Fruit fly (Drosophila melanogaster): ENCODE measurements around the gene smog.
A peak's percentile ranks its signal among the peaks of the same experiment; 100 is the strongest.

smog gene

DNA sequence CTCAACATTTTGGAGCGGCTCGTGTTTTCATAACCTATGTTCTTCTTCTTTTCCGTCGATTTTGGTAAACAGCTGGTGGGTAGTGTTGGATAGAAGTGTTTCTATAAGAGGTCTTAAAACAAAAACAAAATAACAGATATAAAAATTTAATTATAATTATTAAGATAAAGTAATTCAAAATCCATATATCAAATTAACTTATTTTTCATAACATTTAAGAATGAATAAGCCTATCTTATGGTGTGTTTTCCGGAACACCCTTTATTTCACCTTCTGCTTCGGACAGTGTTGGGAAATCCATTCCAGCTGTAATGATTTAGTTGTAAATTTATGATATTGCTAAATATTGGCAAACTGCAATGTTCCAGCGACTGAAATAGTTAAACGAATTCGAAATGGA, 2.3 kb upstream of the smog start, which contains the start of the genes mRpS2 and Mon1 (continued):
- TF ChIP-seq Eip74EF (GFP tag; optimal IDR thresholded peaks at IDR 0.05) (peak in 1 of 2 experiments; percentile 75), nom (GFP tag; optimal IDR thresholded peaks at IDR 0.05) (peak; percentile 79), CG15011 (GFP tag; optimal IDR thresholded peaks at IDR 0.05) (no peak), HLH54F (GFP tag; optimal IDR thresholded peaks at IDR 0.05) (peak; percentile 83), ttk (GFP tag; IDR thresholded peaks at IDR 0.05) (peak; percentile 95), wor (GFP tag; IDR thresholded peaks at IDR 0.05) (peak; percentile 89), CG12744 (GFP tag; optimal IDR thresholded peaks at IDR 0.05) (peak; percentile 65), Six4 (GFP tag; optimal IDR thresholded peaks at IDR 0.05) (peak; percentile 92), mld (GFP tag; IDR thresholded peaks at IDR 0.05; ENCODE audit: partially characterized antibody) (no peak), toy (GFP tag; IDR thresholded peaks at IDR 0.05) (peak; percentile 94), lbe (GFP tag; optimal IDR thresholded peaks at IDR 0.05) (peak; percentile 86), CG10462 (GFP tag; optimal IDR thresholded peaks at IDR 0.05) (peak; percentile 88), B-H2 (GFP tag; optimal IDR thresholded peaks at IDR 0.05) (peak; percentile 92), CG12942 (GFP tag; optimal IDR thresholded peaks at IDR 0.05) (peak; percentile 96), croc (GFP tag; conservative IDR thresholded peaks at IDR 0.05) (peak; percentile 83), vvl (GFP tag; IDR thresholded peaks at IDR 0.05) (peak; percentile 98), CG17186 (GFP tag; optimal IDR thresholded peaks at IDR 0.05) (peak; percentile 71), slou (GFP tag; optimal IDR thresholded peaks at IDR 0.05) (peak; percentile 90), pan (optimal IDR thresholded peaks at IDR 0.05) (no peak), pan (GFP tag; optimal IDR thresholded peaks at IDR 0.05 in 1 of 2, IDR thresholded peaks at IDR 0.05 in 1 of 2) (peak in 1 of 2 experiments; percentile 99), CG12236 (GFP tag; optimal IDR thresholded peaks at IDR 0.05) (no peak), esg (GFP tag; conservative IDR thresholded peaks at IDR 0.05) (peak; percentile 95), CG2875 (GFP tag; optimal IDR thresholded peaks at IDR 0.05) (peak; percentile 83), CG11398 (GFP tag; optimal IDR thresholded peaks at IDR 0.05) (peak; percentile 39), CG6813 (GFP tag; optimal IDR thresholded peaks at IDR 0.05) (peak; percentile 87), CG3847 (GFP tag; IDR thresholded peaks at IDR 0.05) (peak; percentile 96), fd3F (GFP tag; optimal IDR thresholded peaks at IDR 0.05) (peak; percentile 95), Antp (GFP tag; optimal IDR thresholded peaks at IDR 0.05) (peak; percentile 74), CG11247 (GFP tag; IDR thresholded peaks at IDR 0.05) (peak; percentile 95), CrebB (tag; optimal IDR thresholded peaks at IDR 0.05) (peak; percentile 85), CG30020 (tag; optimal IDR thresholded peaks at IDR 0.05) (peak; percentile 81), CG17912 (GFP tag; optimal IDR thresholded peaks at IDR 0.05) (peak; percentile 39), E2f2 (GFP tag; IDR thresholded peaks at IDR 0.05) (peak; percentile 77), dpn (GFP tag; optimal IDR thresholded peaks at IDR 0.05) (peak; percentile 85 to 96), CG10209 (GFP tag; optimal IDR thresholded peaks at IDR 0.05) (peak; percentile 94), CG34376 (GFP tag; optimal IDR thresholded peaks at IDR 0.05) (peak; percentile 73), CG14014 (GFP tag; IDR thresholded peaks at IDR 0.05) (peak; percentile 97), dmrt11E (tag; optimal IDR thresholded peaks at IDR 0.05) (peak; percentile 88), fd96Cb (tag; optimal IDR thresholded peaks at IDR 0.05) (peak; percentile 94), CHES-1-like (GFP tag; optimal IDR thresholded peaks at IDR 0.05) (peak; percentile 75), Sry-β (GFP tag; optimal IDR thresholded peaks at IDR 0.05) (peak; percentile 45), Xrp1 (GFP tag; IDR thresholded peaks at IDR 0.05) (peak; percentile 98), tin (GFP tag; optimal IDR thresholded peaks at IDR 0.05) (peak; percentile 95), Sry-δ (GFP tag; optimal IDR thresholded peaks at IDR 0.05) (peak; percentile 40), dm (GFP tag; optimal IDR thresholded peaks at IDR 0.05) (peak; percentile 57), abd-A (tag; optimal IDR thresholded peaks at IDR 0.05) (no peak), CTCF (GFP tag; optimal IDR thresholded peaks at IDR 0.05) (peak; percentile 37), TFAM (GFP tag; optimal IDR thresholded peaks at IDR 0.05) (peak; percentile 18), CG11695 (GFP tag; IDR thresholded peaks at IDR 0.05) (peak; percentile 96), lmd (GFP tag; IDR thresholded peaks at IDR 0.05) (peak; percentile 94), CG6683 (GFP tag; optimal IDR thresholded peaks at IDR 0.05) (peak; percentile 91), tgo (GFP tag; IDR thresholded peaks at IDR 0.05) (peak; percentile 98)
